Fruit fly (Drosophila melanogaster) whole organism, embryonic: ENCODE results near the gene Jhbp16.
A peak's percentile ranks its signal among the peaks of the same experiment; 100 is the strongest.

Source experiments
- Bteb2 ChIP-seq: fragments of 200-800 bp; sonication (Bioruptor generic); optimal IDR thresholded peaks from 2 replicates; lab custom pipeline; 2016; ENCODE audit warnings: missing biosample characterization, missing genetic modification characterization
- CG10959 ChIP-seq: fragments of 200-800 bp; sonication (Bioruptor generic); IDR thresholded peaks from 2 replicates; pipeline ENCODE4 v1.3.6; 2022; ENCODE audit warnings: missing biosample characterization, missing genetic modification characterization
- CG10979 ChIP-seq: fragments of 200-800 bp; sonication (Bioruptor generic); optimal IDR thresholded peaks from 2 replicates; lab custom pipeline; 2018; ENCODE audit warnings: missing biosample characterization, mild to moderate bottlenecking, missing genetic modification characterization, moderate library complexity
- CG11247 ChIP-seq: fragments of 200-800 bp; sonication (Bioruptor generic); IDR thresholded peaks from 2 replicates; pipeline ENCODE4 v1.3.6; 2022; ENCODE audit warnings: missing biosample characterization, missing genetic modification characterization
- CG11456 ChIP-seq: fragments of 200-800 bp; sonication (Bioruptor generic); IDR thresholded peaks from 3 replicates; pipeline ENCODE4 v1.3.6; 2022; ENCODE audit warnings: missing biosample characterization, missing genetic modification characterization
- CG12219 ChIP-seq: fragments of 200-800 bp; sonication (Bioruptor generic); optimal IDR thresholded peaks from 3 replicates; lab custom pipeline; 2018; ENCODE audit warnings: missing biosample characterization, mild to moderate bottlenecking, missing genetic modification characterization
- CG14667 ChIP-seq: fragments of 200-800 bp; sonication (Bioruptor generic); IDR thresholded peaks from 2 replicates; pipeline ENCODE4 v1.3.6; 2022; ENCODE audit warnings: missing biosample characterization, missing genetic modification characterization
- CG15011 ChIP-seq: fragments of 200-800 bp; sonication (Bioruptor generic); optimal IDR thresholded peaks from 3 replicates; lab custom pipeline; 2018; ENCODE audit warnings: missing biosample characterization, mild to moderate bottlenecking, missing genetic modification characterization
- CG15073 ChIP-seq: fragments of 200-800 bp; sonication (Bioruptor generic); optimal IDR thresholded peaks from 2 replicates; lab custom pipeline; 2016; ENCODE audit warnings: missing biosample characterization, missing genetic modification characterization
- CG17912 ChIP-seq: fragments of 200-800 bp; sonication (Bioruptor generic); optimal IDR thresholded peaks from 2 replicates; lab custom pipeline; 2018; ENCODE audit warnings: missing biosample characterization, mild to moderate bottlenecking, missing genetic modification characterization
- CG18011 ChIP-seq: fragments of 200-800 bp; sonication (Bioruptor generic); optimal IDR thresholded peaks from 2 replicates; lab custom pipeline; 2017; ENCODE audit warnings: missing biosample characterization, missing genetic modification characterization, mild to moderate bottlenecking, moderate library complexity, missing genotype
- CG31365 ChIP-seq: fragments of 200-800 bp; sonication (Bioruptor generic); optimal IDR thresholded peaks from 2 replicates; lab custom pipeline; 2018; ENCODE audit warnings: missing biosample characterization, mild to moderate bottlenecking, missing genetic modification characterization
- CG32532 ChIP-seq: fragments of 200-800 bp; sonication (Bioruptor generic); IDR thresholded peaks from 2 replicates; pipeline ENCODE4 v1.3.6; 2022; ENCODE audit warnings: missing biosample characterization, missing genetic modification characterization
- CG6689 ChIP-seq: fragments of 200-800 bp; sonication (Bioruptor generic); IDR thresholded peaks from 2 replicates; pipeline ENCODE4 v1.3.6; 2022; ENCODE audit warnings: missing biosample characterization, missing genetic modification characterization
- CG6813 ChIP-seq: fragments of 200-800 bp; sonication (Bioruptor generic); optimal IDR thresholded peaks from 2 replicates; lab custom pipeline; 2017; ENCODE audit warnings: missing biosample characterization, missing genetic modification characterization, mild to moderate bottlenecking, moderate library complexity, missing genetic modification reagents
- CG8359 ChIP-seq: fragments of 200-800 bp; sonication (Bioruptor generic); optimal IDR thresholded peaks from 2 replicates; lab custom pipeline; 2017; ENCODE audit warnings: missing biosample characterization, mild to moderate bottlenecking, missing genetic modification characterization, borderline replicate concordance
- CG9932 ChIP-seq: fragments of 200-800 bp; sonication (Bioruptor generic); IDR thresholded peaks from 2 replicates; pipeline ENCODE4 v1.3.6; 2022; ENCODE audit warnings: missing biosample characterization, missing genetic modification characterization
- Doc3 ChIP-seq: fragments of 200-800 bp; sonication (Bioruptor generic); IDR thresholded peaks from 3 replicates; pipeline ENCODE4 v1.3.6; 2022; ENCODE audit warnings: missing biosample characterization, missing genetic modification characterization; ENCODE audit not compliant: partially characterized antibody
- Eip74EF ChIP-seq, 2 experiments: fragments of 200-800 bp in 1 of 2; fragments of >200 bp in 1 of 2; sonication (Bioruptor generic) in 1 of 2; optimal IDR thresholded peaks; 2 replicates each; lab custom pipeline; 2017 to 2019; ENCODE audit warnings: missing biosample characterization in 2 of 2, missing genetic modification characterization in 2 of 2, mild to moderate bottlenecking in 1 of 2, moderate library complexity in 1 of 2
- Ets97D ChIP-seq: fragments of 200-800 bp; sonication (Bioruptor generic); optimal IDR thresholded peaks from 3 replicates; lab custom pipeline; 2016; ENCODE audit warnings: missing biosample characterization, missing genetic modification characterization
- Gug ChIP-seq: fragments of 200-800 bp; sonication (Bioruptor generic); IDR thresholded peaks from 4 replicates; pipeline ENCODE4 v1.3.6; 2022; ENCODE audit warnings: missing biosample characterization, missing genetic modification characterization
- Hey ChIP-seq: fragments of 200-800 bp; sonication (Bioruptor generic); optimal IDR thresholded peaks from 3 replicates; lab custom pipeline; 2018; ENCODE audit warnings: missing biosample characterization, mild to moderate bottlenecking, missing genetic modification characterization
- Hr78 ChIP-seq, 2 experiments: fragments of 200-800 bp in 1 of 2; fragments of >200 bp in 1 of 2; sonication (Bioruptor generic) in 1 of 2; optimal IDR thresholded peaks; 2 replicates each; lab custom pipeline; 2017 to 2019; ENCODE audit warnings: missing biosample characterization in 2 of 2, missing genetic modification characterization in 2 of 2, mild to moderate bottlenecking in 1 of 2, moderate library complexity in 1 of 2
- Med ChIP-seq: fragments of 200-800 bp; sonication (Bioruptor generic); peaks from one replicate; lab custom pipeline; 2016; ENCODE audit warnings: missing biosample characterization, missing genetic modification characterization, mild to moderate bottlenecking, inconsistent platforms, moderate library complexity
- NC2β ChIP-seq: fragments of 200-800 bp; sonication (Bioruptor generic); optimal IDR thresholded peaks from 2 replicates; lab custom pipeline; 2016; ENCODE audit warnings: missing biosample characterization, missing genetic modification characterization
- Oli ChIP-seq: fragments of 200-800 bp; sonication (Bioruptor generic); optimal IDR thresholded peaks from 2 replicates; lab custom pipeline; 2018; ENCODE audit warnings: missing biosample characterization, mild to moderate bottlenecking, missing genetic modification characterization, moderate library complexity
- Optix ChIP-seq: fragments of 200-800 bp; sonication (Bioruptor generic); IDR thresholded peaks from 3 replicates; pipeline ENCODE4 v1.3.6; 2022; ENCODE audit warnings: missing biosample characterization, missing genetic modification characterization
- Xrp1 ChIP-seq: fragments of 200-800 bp; sonication (Bioruptor generic); IDR thresholded peaks from 2 replicates; pipeline ENCODE4 v1.3.6; 2022; ENCODE audit warnings: missing biosample characterization, missing genetic modification characterization
- ac ChIP-seq: fragments of 200-800 bp; sonication (Bioruptor generic); optimal IDR thresholded peaks from 3 replicates; lab custom pipeline; 2017; ENCODE audit warnings: missing biosample characterization, mild to moderate bottlenecking, missing genetic modification characterization
- aop ChIP-seq: fragments of 200-800 bp; sonication (Bioruptor generic); IDR thresholded peaks from 2 replicates; pipeline ENCODE4 v1.3.6; 2022; ENCODE audit warnings: missing biosample characterization, missing genetic modification characterization
- bcd ChIP-seq: fragments of 200-800 bp; sonication (Bioruptor generic); optimal IDR thresholded peaks from 2 replicates; lab custom pipeline; 2017; ENCODE audit warnings: missing biosample characterization, mild to moderate bottlenecking, missing genetic modification characterization
- da ChIP-seq: fragments of 200-800 bp; sonication (Bioruptor generic); optimal IDR thresholded peaks from 2 replicates; lab custom pipeline; 2016; ENCODE audit warnings: missing biosample characterization, missing genetic modification characterization
- dmrt11E ChIP-seq: fragments of 200-800 bp; sonication (Bioruptor generic); optimal IDR thresholded peaks from 3 replicates; lab custom pipeline; 2018; ENCODE audit warnings: missing biosample characterization, mild to moderate bottlenecking, missing genetic modification characterization, moderate library complexity
- eyg ChIP-seq: fragments of 200-800 bp; sonication (Bioruptor generic); optimal IDR thresholded peaks from 3 replicates; lab custom pipeline; 2016; ENCODE audit warnings: missing biosample characterization, missing genetic modification characterization
- fd102C ChIP-seq: fragments of 200-800 bp; sonication (Bioruptor generic); optimal IDR thresholded peaks from 2 replicates; lab custom pipeline; 2018; ENCODE audit warnings: missing biosample characterization, mild to moderate bottlenecking, missing genetic modification characterization, moderate library complexity
- gsb ChIP-seq: fragments of 200-800 bp; sonication (Bioruptor generic); IDR thresholded peaks from 2 replicates; pipeline ENCODE4 v1.3.6; 2022; ENCODE audit warnings: missing biosample characterization, missing genetic modification characterization
- hbn ChIP-seq: fragments of 200-800 bp; sonication (Bioruptor generic); IDR thresholded peaks from 2 replicates; pipeline ENCODE4 v1.3.6; 2022; ENCODE audit warnings: missing biosample characterization, missing genetic modification characterization; ENCODE audit not compliant: partially characterized antibody
- ind ChIP-seq: fragments of 200-800 bp; sonication (Bioruptor generic); optimal IDR thresholded peaks from 3 replicates; lab custom pipeline; 2016; ENCODE audit warnings: missing biosample characterization, missing genetic modification characterization
- mam ChIP-seq: fragments of 200-800 bp; sonication (Bioruptor generic); optimal IDR thresholded peaks from 3 replicates; lab custom pipeline; 2016; ENCODE audit warnings: missing biosample characterization, missing genetic modification characterization
- nerfin-1 ChIP-seq: fragments of 200-800 bp; sonication (Bioruptor generic); optimal IDR thresholded peaks from 3 replicates; lab custom pipeline; 2019; ENCODE audit warnings: missing biosample characterization, mild to moderate bottlenecking, missing genetic modification characterization, moderate library complexity
- phol ChIP-seq: fragments of 200-800 bp; sonication (Bioruptor generic); optimal IDR thresholded peaks from 3 replicates; lab custom pipeline; 2018; ENCODE audit warnings: missing biosample characterization, mild to moderate bottlenecking, missing genetic modification characterization, moderate library complexity
- rib ChIP-seq: fragments of 200-800 bp; sonication (Bioruptor generic); IDR thresholded peaks from 2 replicates; pipeline ENCODE4 v1.3.6; 2022; ENCODE audit warnings: missing biosample characterization, missing genetic modification characterization
- sim ChIP-seq: fragments of 200-800 bp; sonication (Bioruptor generic); IDR thresholded peaks from 2 replicates; pipeline ENCODE4 v1.3.6; 2022; ENCODE audit warnings: missing biosample characterization, missing genetic modification characterization
- slp2 ChIP-seq: fragments of 200-800 bp; sonication (Bioruptor generic); optimal IDR thresholded peaks from 2 replicates; lab custom pipeline; 2016; ENCODE audit warnings: missing biosample characterization, missing genetic modification characterization
- sob ChIP-seq: fragments of 200-800 bp; sonication (Bioruptor generic); IDR thresholded peaks from 2 replicates; pipeline ENCODE4 v1.3.6; 2022; ENCODE audit warnings: missing biosample characterization, missing genetic modification characterization
- toy ChIP-seq: fragments of 200-800 bp; sonication (Bioruptor generic); IDR thresholded peaks from 2 replicates; pipeline ENCODE4 v1.3.6; 2022; ENCODE audit warnings: missing biosample characterization, missing genetic modification characterization
- tup ChIP-seq: fragments of 200-800 bp; sonication (Bioruptor generic); optimal IDR thresholded peaks from 2 replicates; lab custom pipeline; 2016; ENCODE audit warnings: missing biosample characterization, mild to moderate bottlenecking, missing genetic modification characterization, moderate library complexity
- tx ChIP-seq: fragments of 200-800 bp; sonication (Bioruptor generic); optimal IDR thresholded peaks from 2 replicates; lab custom pipeline; 2016; ENCODE audit warnings: missing biosample characterization, missing genetic modification characterization
- usp ChIP-seq: fragments of >200 bp; optimal IDR thresholded peaks from 2 replicates; lab custom pipeline; 2017; ENCODE audit warnings: missing biosample characterization, missing genetic modification characterization
- wek ChIP-seq: fragments of 200-800 bp; sonication (Bioruptor generic); optimal IDR thresholded peaks from 3 replicates; lab custom pipeline; 2018; ENCODE audit warnings: missing biosample characterization, mild to moderate bottlenecking, missing genetic modification characterization, moderate library complexity
- z ChIP-seq: fragments of 200-800 bp; sonication (Bioruptor generic); IDR thresholded peaks from 3 replicates; pipeline ENCODE4 v1.3.6; 2022; ENCODE audit warnings: missing biosample characterization, missing genetic modification characterization

The Jhbp16 gene

DNA sequence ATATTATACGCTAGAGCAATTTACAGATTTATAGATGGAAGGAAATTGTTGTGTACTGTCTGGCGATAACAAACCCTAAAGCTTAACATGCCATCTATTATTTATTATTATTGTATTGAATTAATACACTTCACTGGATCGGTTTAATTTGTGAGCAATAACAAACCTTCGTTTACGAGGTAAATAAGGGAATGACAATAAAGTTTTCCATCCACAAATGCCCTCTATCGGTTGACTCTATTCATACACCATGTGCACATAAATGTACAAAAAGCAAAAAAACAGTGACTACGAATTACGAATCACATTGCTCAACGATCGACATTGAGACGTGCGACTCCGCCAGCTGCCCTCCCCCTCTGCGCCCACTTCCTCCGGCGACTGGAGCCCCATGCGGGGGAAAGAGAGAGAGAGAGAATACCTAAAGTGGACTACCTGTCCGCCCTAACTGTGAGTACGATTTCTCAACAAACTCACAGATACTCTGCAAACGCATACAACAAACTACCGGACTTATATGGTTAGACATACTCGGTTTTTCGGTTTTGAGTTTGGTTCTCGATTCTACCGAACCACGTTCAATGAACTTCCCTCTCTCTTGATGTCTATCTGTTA lies 27.2 kb upstream of the Jhbp16 start (continued):
- no peak for TF ChIP-seq CG10959 (GFP tag; lab: Robert Waterston, UW)
- no peak for TF ChIP-seq CG18011
- TF ChIP-seq z (GFP tag; lab: Robert Waterston, UW) = no peak
- no peak for TF ChIP-seq CG11247 (GFP tag; lab: Robert Waterston, UW)
- TF ChIP-seq slp2 = no peak
- no peak for TF ChIP-seq CG17912
- TF ChIP-seq usp = no peak
- TF ChIP-seq nerfin-1 (tag; lab: Kevin White, UChicago) = no peak
- no peak for TF ChIP-seq mam (GFP tag; lab: Kevin White, UChicago)
- no peak for TF ChIP-seq Bteb2 (GFP tag; lab: Kevin White, UChicago)
- no peak for TF ChIP-seq tup (GFP tag; lab: Kevin White, UChicago)
- TF ChIP-seq ind (GFP tag; lab: Kevin White, UChicago) = no peak
- no peak for TF ChIP-seq fd102C (GFP tag; lab: Kevin White, UChicago)
- no peak for TF ChIP-seq phol (tag; lab: Kevin White, UChicago)
- no peak for TF ChIP-seq Oli (tag; lab: Kevin White, UChicago)
- TF ChIP-seq eyg = no peak
- no peak for TF ChIP-seq CG31365 (tag; lab: Kevin White, UChicago)
- TF ChIP-seq CG9932 = peak; percentile 42
- no peak for TF ChIP-seq da (GFP tag; lab: Kevin White, UChicago)
- TF ChIP-seq NC2β (GFP tag; lab: Kevin White, UChicago) = no peak
- TF ChIP-seq CG32532 (GFP tag; lab: Robert Waterston, UW) = no peak; the same call in 1 of the 2 replicates
- TF ChIP-seq bcd (GFP tag; lab: Kevin White, UChicago) = no peak
- TF ChIP-seq rib (GFP tag; lab: Robert Waterston, UW) = peak; percentile 71; the same call in 1 of the 2 replicates
- TF ChIP-seq Eip74EF (GFP tag; optimal IDR thresholded peaks at IDR 0.05; lab: Kevin White, UChicago) = no peak
- no peak for TF ChIP-seq Xrp1 (GFP tag; lab: Robert Waterston, UW)
- TF ChIP-seq CG15011 = no peak
- no peak for TF ChIP-seq CG15073 (GFP tag; lab: Kevin White, UChicago)
- no peak for TF ChIP-seq dmrt11E (tag; lab: Kevin White, UChicago)
- peak; percentile 78 for TF ChIP-seq Med (GFP tag; lab: Kevin White, UChicago)
- TF ChIP-seq CG6689 = no peak
- no peak for TF ChIP-seq ac
- no peak for TF ChIP-seq toy (GFP tag; lab: Robert Waterston, UW)
- TF ChIP-seq CG11456 (GFP tag; lab: Robert Waterston, UW) = no peak
- TF ChIP-seq aop = no peak
- no peak for TF ChIP-seq sim
- TF ChIP-seq Gug (GFP tag; lab: Robert Waterston, UW) = no peak
- no peak for TF ChIP-seq Hey (tag; lab: Kevin White, UChicago)
- TF ChIP-seq CG8359 (GFP tag; lab: Kevin White, UChicago) = no peak
- no peak for TF ChIP-seq CG14667 (GFP tag; lab: Robert Waterston, UW)
- 0 out of 2 replicates have a peak, but pooled peaks have one; percentile 7 for TF ChIP-seq gsb (GFP tag; lab: Robert Waterston, UW)
- no peak for TF ChIP-seq Doc3 (GFP tag; lab: Robert Waterston, UW)
- no peak for TF ChIP-seq tx (GFP tag; lab: Kevin White, UChicago)
- TF ChIP-seq wek (GFP tag; lab: Kevin White, UChicago) = peak; percentile 2
- no peak for TF ChIP-seq hbn (GFP tag; lab: Robert Waterston, UW)
- TF ChIP-seq CG6813 (GFP tag; lab: Kevin White, UChicago) = no peak
- no peak for TF ChIP-seq Optix (GFP tag; lab: Robert Waterston, UW)
- TF ChIP-seq Hr78 (GFP tag; optimal IDR thresholded peaks at IDR 0.05; lab: Kevin White, UChicago) = no peak
- no peak for TF ChIP-seq CG10979 (tag; lab: Kevin White, UChicago)
- 0 out of 2 replicates have a peak, but pooled peaks have one; percentile 28 for TF ChIP-seq sob (GFP tag; lab: Robert Waterston, UW)
- TF ChIP-seq Ets97D (GFP tag; lab: Kevin White, UChicago) = no peak
- TF ChIP-seq CG12219 (GFP tag; lab: Kevin White, UChicago) = no peak
